Worm (Caenorhabditis elegans): ENCODE results near the gene ceh-83.

- TF ChIP-seq nfya-1 (tag; optimal IDR thresholded peaks at IDR 0.05) (no peak), elt-2 (tag; optimal IDR thresholded peaks at IDR 0.05) (no peak), Y22D7AL.16 (tag; optimal IDR thresholded peaks at IDR 0.05) (no peak), tbx-2 (tag; optimal IDR thresholded peaks at IDR 0.05) (no peak), lim-6 (tag; optimal IDR thresholded peaks at IDR 0.05) (no peak), sox-2 (GFP tag; IDR thresholded peaks at IDR 0.05) (no peak)
Observed at ce11 chrII:1712938-1713337, 23.4 kb downstream of the ceh-83 start, which contains the start of gene btb-7.
